Fruit fly (Drosophila melanogaster) whole organism, embryonic: ENCODE measurements around the gene CG42449.

Experiments used
- Aef1 ChIP-seq: fragments of 200-800 bp; sonication (Bioruptor generic); IDR thresholded peaks from 3 replicates; pipeline ENCODE4 v1.3.6; 2022; ENCODE audit warnings: missing biosample characterization, missing genetic modification characterization
- Bgb ChIP-seq: fragments of 200-800 bp; sonication (Bioruptor generic); IDR thresholded peaks from 2 replicates; pipeline ENCODE4 v1.3.6; 2022; ENCODE audit warnings: missing biosample characterization, missing genetic modification characterization; ENCODE audit not compliant: partially characterized antibody
- CG10431 ChIP-seq: fragments of 200-800 bp; sonication (Bioruptor generic); optimal IDR thresholded peaks from 3 replicates; lab custom pipeline; 2018; ENCODE audit warnings: missing biosample characterization, mild to moderate bottlenecking, missing genetic modification characterization
- CG10565 ChIP-seq: fragments of 200-800 bp; sonication (Bioruptor generic); optimal IDR thresholded peaks from 3 replicates; lab custom pipeline; 2016; ENCODE audit warnings: missing biosample characterization, mild to moderate bottlenecking, missing genetic modification characterization
- CG12071 ChIP-seq: fragments of 200-800 bp; sonication (Bioruptor generic); optimal IDR thresholded peaks from 3 replicates; lab custom pipeline; 2018; ENCODE audit warnings: missing biosample characterization, mild to moderate bottlenecking, missing genetic modification characterization
- CG12219 ChIP-seq: fragments of 200-800 bp; sonication (Bioruptor generic); optimal IDR thresholded peaks from 3 replicates; lab custom pipeline; 2018; ENCODE audit warnings: missing biosample characterization, mild to moderate bottlenecking, missing genetic modification characterization
- CG12942 ChIP-seq: fragments of 200-800 bp; sonication (Bioruptor generic); optimal IDR thresholded peaks from 3 replicates; lab custom pipeline; 2016; ENCODE audit warnings: missing biosample characterization, missing genetic modification characterization
- CG1602 ChIP-seq: fragments of 200-800 bp; sonication (Bioruptor generic); optimal IDR thresholded peaks from 3 replicates; lab custom pipeline; 2016; ENCODE audit warnings: missing biosample characterization, missing genetic modification characterization
- CG17361 ChIP-seq: fragments of 200-800 bp; sonication (Bioruptor generic); IDR thresholded peaks from 3 replicates; pipeline ENCODE4 v1.3.6; 2022; ENCODE audit warnings: missing biosample characterization, missing genetic modification characterization
- CG17829 ChIP-seq: fragments of 200-800 bp; optimal IDR thresholded peaks from 2 replicates; lab custom pipeline; 2019; ENCODE audit warnings: missing biosample characterization, mild to moderate bottlenecking, missing genetic modification characterization, moderate library complexity
- CG17912 ChIP-seq: fragments of 200-800 bp; sonication (Bioruptor generic); optimal IDR thresholded peaks from 2 replicates; lab custom pipeline; 2018; ENCODE audit warnings: missing biosample characterization, mild to moderate bottlenecking, missing genetic modification characterization
- CG2120 ChIP-seq: fragments of 200-800 bp; sonication (Bioruptor generic); optimal IDR thresholded peaks from 3 replicates; lab custom pipeline; 2016; ENCODE audit warnings: missing biosample characterization, missing genetic modification characterization
- CG3281 ChIP-seq: fragments of 200-800 bp; sonication (Bioruptor generic); optimal IDR thresholded peaks from 3 replicates; lab custom pipeline; 2017; ENCODE audit warnings: missing biosample characterization, mild to moderate bottlenecking, missing genetic modification characterization
- CG33213 ChIP-seq: fragments of 200-800 bp; sonication (Bioruptor generic); optimal IDR thresholded peaks from 3 replicates; lab custom pipeline; 2016; ENCODE audit warnings: missing biosample characterization, missing genetic modification characterization
- CG5953 ChIP-seq: fragments of 200-800 bp; sonication (Bioruptor generic); IDR thresholded peaks from 2 replicates; pipeline ENCODE4 v1.3.6; 2022; ENCODE audit warnings: missing biosample characterization, missing genetic modification characterization
- CG6175 ChIP-seq: fragments of 200-800 bp; sonication (Bioruptor generic); IDR thresholded peaks from 3 replicates; pipeline ENCODE4 v1.3.6; 2022; ENCODE audit warnings: missing biosample characterization, missing genetic modification characterization
- CG6254 ChIP-seq: fragments of 200-800 bp; sonication (Bioruptor generic); optimal IDR thresholded peaks from 3 replicates; lab custom pipeline; 2017; ENCODE audit warnings: mild to moderate bottlenecking, missing biosample characterization, missing genetic modification reagents, missing genetic modification characterization
- CG8359 ChIP-seq: fragments of 200-800 bp; sonication (Bioruptor generic); optimal IDR thresholded peaks from 2 replicates; lab custom pipeline; 2017; ENCODE audit warnings: missing biosample characterization, mild to moderate bottlenecking, missing genetic modification characterization, borderline replicate concordance
- CG9609 ChIP-seq: fragments of 200-800 bp; sonication (Bioruptor generic); optimal IDR thresholded peaks from 3 replicates; lab custom pipeline; 2016; ENCODE audit warnings: missing biosample characterization, missing genetic modification characterization
- CkIIα-i1 ChIP-seq: fragments of 200-800 bp; sonication (Bioruptor generic); IDR thresholded peaks from 2 replicates; pipeline ENCODE4 v1.3.6; 2022; ENCODE audit warnings: missing biosample characterization, missing genetic modification characterization
- Dad ChIP-seq: fragments of 200-800 bp; sonication (Bioruptor generic); optimal IDR thresholded peaks from 3 replicates; lab custom pipeline; 2016; ENCODE audit warnings: missing biosample characterization, missing genetic modification characterization
- Doc3 ChIP-seq: fragments of 200-800 bp; sonication (Bioruptor generic); IDR thresholded peaks from 3 replicates; pipeline ENCODE4 v1.3.6; 2022; ENCODE audit warnings: missing biosample characterization, missing genetic modification characterization; ENCODE audit not compliant: partially characterized antibody
- Dp ChIP-seq: fragments of 200-800 bp; sonication (Bioruptor generic); optimal IDR thresholded peaks from 2 replicates; lab custom pipeline; 2018; ENCODE audit warnings: missing biosample characterization, mild to moderate bottlenecking, missing genetic modification characterization, moderate library complexity
- Drgx ChIP-seq: fragments of 200-800 bp; sonication (Bioruptor generic); IDR thresholded peaks from 2 replicates; pipeline ENCODE4 v1.3.6; 2022; ENCODE audit warnings: missing biosample characterization, missing genetic modification characterization
- Eip74EF ChIP-seq, 2 experiments: fragments of 200-800 bp in 1 of 2; fragments of >200 bp in 1 of 2; sonication (Bioruptor generic) in 1 of 2; optimal IDR thresholded peaks; 2 replicates each; lab custom pipeline; 2017 to 2019; ENCODE audit warnings: missing biosample characterization in 2 of 2, missing genetic modification characterization in 2 of 2, mild to moderate bottlenecking in 1 of 2, moderate library complexity in 1 of 2
- Gsc ChIP-seq: fragments of 200-800 bp; sonication (Bioruptor generic); IDR thresholded peaks from 2 replicates; pipeline ENCODE4 v1.3.6; 2022; ENCODE audit warnings: missing biosample characterization, missing genetic modification characterization
- H2.0 ChIP-seq: fragments of 200-800 bp; sonication (Bioruptor generic); IDR thresholded peaks from 2 replicates; pipeline ENCODE4 v1.3.6; 2022; ENCODE audit warnings: missing biosample characterization, missing genetic modification characterization
- Oaz ChIP-seq: fragments of 200-800 bp; sonication (Bioruptor generic); IDR thresholded peaks from 2 replicates; pipeline ENCODE4 v1.3.6; 2022; ENCODE audit warnings: missing biosample characterization, missing genetic modification characterization
- Side ChIP-seq: fragments of 200-800 bp; sonication (Bioruptor generic); optimal IDR thresholded peaks from 2 replicates; lab custom pipeline; 2016; ENCODE audit warnings: missing biosample characterization, missing genetic modification characterization
- Stat92E ChIP-seq, 3 experiments: fragments of >200 bp in 2 of 3; fragments of 200-800 bp in 1 of 3; sonication (Bioruptor generic) in 1 of 3; optimal IDR thresholded peaks; 2 replicates each; lab custom pipeline; 2017 to 2019; ENCODE audit warnings: missing biosample characterization in 3 of 3, missing genetic modification characterization in 3 of 3, mild to moderate bottlenecking in 1 of 3, moderate library complexity in 1 of 3
- Vsx1 ChIP-seq: fragments of 200-800 bp; sonication (Bioruptor generic); optimal IDR thresholded peaks from 2 replicates; lab custom pipeline; 2017; ENCODE audit warnings: missing biosample characterization, mild to moderate bottlenecking, missing genetic modification characterization, missing genetic modification reagents
- az2 ChIP-seq: fragments of 200-800 bp; sonication (Bioruptor generic); optimal IDR thresholded peaks from 3 replicates; lab custom pipeline; 2016; ENCODE audit warnings: missing biosample characterization, missing genetic modification characterization
- bigmax ChIP-seq: fragments of 200-800 bp; sonication (Bioruptor generic); optimal IDR thresholded peaks from 2 replicates; lab custom pipeline; 2018; ENCODE audit warnings: missing biosample characterization, mild to moderate bottlenecking, missing genetic modification characterization
- cas ChIP-seq: fragments of 200-800 bp; sonication (Bioruptor generic); IDR thresholded peaks from 2 replicates; pipeline ENCODE4 v1.3.6; 2022; ENCODE audit warnings: missing biosample characterization, missing genetic modification characterization
- dpn ChIP-seq, 2 experiments: fragments of 200-800 bp; sonication (Bioruptor generic); optimal IDR thresholded peaks; 3 replicates each; lab custom pipeline; 2016; ENCODE audit warnings: missing biosample characterization in 2 of 2, missing genetic modification characterization in 2 of 2
- eve ChIP-seq, 2 experiments: fragments of >200 bp; optimal IDR thresholded peaks; 2 replicates each; lab custom pipeline; 2017; ENCODE audit warnings: missing biosample characterization in 2 of 2, missing genetic modification characterization in 2 of 2
- exex ChIP-seq: fragments of 200-800 bp; sonication (Bioruptor generic); optimal IDR thresholded peaks from 4 replicates; lab custom pipeline; 2018; ENCODE audit warnings: missing biosample characterization, mild to moderate bottlenecking, missing genetic modification characterization, moderate library complexity
- fd3F ChIP-seq: fragments of 200-800 bp; sonication (Bioruptor generic); optimal IDR thresholded peaks from 2 replicates; lab custom pipeline; 2018; ENCODE audit warnings: missing biosample characterization, mild to moderate bottlenecking, missing genetic modification characterization, moderate library complexity
- fru ChIP-seq: fragments of >200 bp; optimal IDR thresholded peaks from 2 replicates; lab custom pipeline; 2017
- gcm ChIP-seq: fragments of 200-800 bp; sonication (Bioruptor generic); optimal IDR thresholded peaks from 2 replicates; lab custom pipeline; 2019; ENCODE audit warnings: missing biosample characterization, mild to moderate bottlenecking, missing genetic modification characterization, moderate library complexity
- kah ChIP-seq: fragments of 200-800 bp; sonication (Bioruptor generic); optimal IDR thresholded peaks from 2 replicates; lab custom pipeline; 2018; ENCODE audit warnings: missing biosample characterization, mild to moderate bottlenecking, missing genetic modification characterization
- lov ChIP-seq, 2 experiments: fragments of 200-800 bp in 1 of 2; fragments of >200 bp in 1 of 2; sonication (Bioruptor generic) in 1 of 2; IDR thresholded peaks in 1 of 2; optimal IDR thresholded peaks in 1 of 2; 2 replicates in 1 of 2; 3 replicates in 1 of 2; pipeline versions ENCODE4 v1.3.6 to Lab custom; 2017 to 2022; ENCODE audit warnings: missing biosample characterization in 1 of 2, missing genetic modification characterization in 1 of 2
- nom ChIP-seq: fragments of 200-800 bp; sonication (Bioruptor generic); optimal IDR thresholded peaks from 2 replicates; lab custom pipeline; 2017; ENCODE audit warnings: missing biosample characterization, missing genetic modification characterization, mild to moderate bottlenecking, moderate library complexity, missing genetic modification reagents
- pros ChIP-seq: fragments of 200-800 bp; sonication (Bioruptor generic); optimal IDR thresholded peaks from 3 replicates; lab custom pipeline; 2019; ENCODE audit warnings: missing biosample characterization, mild to moderate bottlenecking, missing genetic modification characterization, moderate library complexity
- repo ChIP-seq: fragments of 200-800 bp; sonication (Bioruptor generic); optimal IDR thresholded peaks from 2 replicates; lab custom pipeline; 2016; ENCODE audit warnings: missing biosample characterization, missing genetic modification characterization
- salm ChIP-seq: fragments of 200-800 bp; sonication (Bioruptor generic); optimal IDR thresholded peaks from 2 replicates; lab custom pipeline; 2018; ENCODE audit warnings: missing biosample characterization, mild to moderate bottlenecking, missing genetic modification characterization
- sens-2 ChIP-seq: fragments of 200-800 bp; sonication (Bioruptor generic); IDR thresholded peaks from 2 replicates; pipeline ENCODE4 v1.3.6; 2022; ENCODE audit warnings: missing biosample characterization, missing genetic modification characterization
- tin ChIP-seq: fragments of 200-800 bp; sonication (Bioruptor generic); optimal IDR thresholded peaks from 3 replicates; lab custom pipeline; 2016; ENCODE audit warnings: missing biosample characterization, missing genetic modification characterization
- vnd ChIP-seq: fragments of 200-800 bp; sonication (Bioruptor generic); IDR thresholded peaks from 3 replicates; pipeline ENCODE4 v1.3.6; 2022; ENCODE audit warnings: missing biosample characterization, missing genetic modification characterization; ENCODE audit not compliant: partially characterized antibody

Gene CG42449

DNA sequence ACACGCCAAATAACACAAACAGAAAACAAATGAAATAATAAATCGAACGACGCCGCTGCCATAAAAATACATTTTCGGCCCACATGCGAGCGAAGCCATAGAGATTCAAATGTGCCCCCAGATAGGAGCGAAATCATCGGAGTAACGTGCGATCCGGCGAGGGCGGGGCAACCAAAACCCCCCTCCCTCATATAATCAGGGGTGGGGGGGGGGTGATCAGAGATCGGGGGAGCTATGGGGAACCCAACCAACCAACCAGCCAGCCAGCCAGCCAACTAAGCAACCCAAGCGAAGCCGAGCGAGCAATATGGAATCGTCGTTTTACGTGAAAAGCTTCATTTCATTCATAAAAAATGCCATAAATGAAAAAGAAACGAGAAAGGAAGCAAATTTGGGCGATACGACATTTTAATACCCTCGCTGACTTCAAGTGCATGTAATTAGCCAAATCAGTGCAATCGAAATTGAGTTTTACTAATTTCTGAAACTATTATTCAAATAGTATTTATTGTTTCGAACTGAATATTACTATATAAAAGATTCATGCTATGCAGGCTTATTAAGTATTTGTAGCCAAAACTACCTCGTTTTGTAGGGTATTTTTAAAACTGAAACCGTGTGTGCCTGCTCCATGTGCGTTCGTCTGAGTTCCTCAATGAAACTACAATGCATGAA lies 16.9 kb downstream of the CG42449 start (continued):
- TF ChIP-seq lov (optimal IDR thresholded peaks at IDR 0.05; lab: Kevin White, UChicago) (no peak), lov (GFP tag; IDR thresholded peaks at IDR 0.05; lab: Robert Waterston, UW) (no peak), CG17829 (tag; lab: Kevin White, UChicago) (peak; percentile 60), nom (no peak), cas (no peak), Doc3 (GFP tag; lab: Robert Waterston, UW) (no peak), fd3F (GFP tag; lab: Kevin White, UChicago) (peak; percentile 40), pros (GFP tag; lab: Kevin White, UChicago) (no peak), Dad (GFP tag; lab: Kevin White, UChicago) (peak; percentile 4), CG9609 (GFP tag; lab: Kevin White, UChicago) (peak; percentile 15), CG12071 (GFP tag; lab: Kevin White, UChicago) (peak; percentile 40), tin (GFP tag; lab: Kevin White, UChicago) (peak; percentile 58), CG5953 (GFP tag; lab: Robert Waterston, UW) (0 out of 2 replicates have a peak, but pooled peaks have one; percentile 33), CG2120 (GFP tag; lab: Kevin White, UChicago) (peak; percentile 62), Drgx (GFP tag; lab: Robert Waterston, UW) (peak; percentile 38), CG1602 (peak; percentile 52), CG6254 (GFP tag; lab: Kevin White, UChicago) (peak; percentile 46), Dp (GFP tag; lab: Kevin White, UChicago) (no peak), Eip74EF (GFP tag; optimal IDR thresholded peaks at IDR 0.05; lab: Kevin White, UChicago) (peak in 1 of 2 experiments; percentile 69), salm (peak; percentile 42), sens-2 (GFP tag; lab: Robert Waterston, UW) (no peak), dpn (GFP tag; optimal IDR thresholded peaks at IDR 0.05; lab: Kevin White, UChicago) (peak; percentile 51 to 63), Side (GFP tag; lab: Kevin White, UChicago) (peak; percentile 12), CG17912 (GFP tag; lab: Kevin White, UChicago) (no peak), eve (GFP tag; optimal IDR thresholded peaks at IDR 0.05; lab: Kevin White, UChicago) (no peak), exex (no peak), Vsx1 (GFP tag; lab: Kevin White, UChicago) (peak; percentile 78), Oaz (GFP tag; lab: Robert Waterston, UW) (peak; percentile 34; the same call in 1 of the 2 replicates), CG12942 (GFP tag; lab: Kevin White, UChicago) (peak; percentile 34), CG6175 (GFP tag; lab: Robert Waterston, UW) (peak; percentile 84), Gsc (GFP tag; lab: Robert Waterston, UW) (no peak), CkIIα-i1 (GFP tag; lab: Robert Waterston, UW) (no peak), Bgb (no peak), CG3281 (GFP tag; lab: Kevin White, UChicago) (peak; percentile 68), CG33213 (no peak), CG10565 (GFP tag; lab: Kevin White, UChicago) (no peak), CG10431 (GFP tag; lab: Kevin White, UChicago) (no peak), CG17361 (GFP tag; lab: Robert Waterston, UW) (peak; percentile 82), bigmax (no peak), Stat92E (GFP tag; optimal IDR thresholded peaks at IDR 0.05; lab: Kevin White, UChicago) (peak in 1 of 3 experiments; percentile 13), kah (no peak), Aef1 (peak; percentile 40), CG8359 (no peak), repo (GFP tag; lab: Kevin White, UChicago) (no peak), gcm (GFP tag; lab: Kevin White, UChicago) (peak; percentile 32), fru (lab: Kevin White, UChicago) (no peak), CG12219 (GFP tag; lab: Kevin White, UChicago) (peak; percentile 40), vnd (GFP tag; lab: Robert Waterston, UW) (no peak), az2 (GFP tag; lab: Kevin White, UChicago) (peak; percentile 43), H2.0 (GFP tag; lab: Robert Waterston, UW) (no peak)
